Worm (Caenorhabditis elegans) whole organism, L1 larva: ENCODE measurements around the gene eef-1A.1.
A peak's percentile ranks its signal among the peaks of the same experiment; 100 is the strongest.

Experiments
- C04F5.9 ChIP-seq: sonication (generic microtip); optimal IDR thresholded peaks from 2 replicates; lab custom pipeline; 2016; ENCODE audit warnings: missing genetic modification characterization, missing compliant biosample characterization
- C16A3.4 ChIP-seq: fragments of 150-350 bp; optimal IDR thresholded peaks from 2 replicates; lab custom pipeline; 2014; ENCODE audit warnings: missing biosample characterization, missing genetic modification characterization
- F16B12.6 ChIP-seq: fragments of 150-350 bp; optimal IDR thresholded peaks from 2 replicates; lab custom pipeline; 2014; ENCODE audit warnings: missing biosample characterization, missing genetic modification characterization
- Y116A8C.19 ChIP-seq: sonication (generic microtip); optimal IDR thresholded peaks from 2 replicates; lab custom pipeline; 2016; ENCODE audit warnings: missing compliant biosample characterization, missing genetic modification characterization, borderline replicate concordance
- alr-1 ChIP-seq: fragments of 200-800 bp; sonication (Bioruptor generic); optimal IDR thresholded peaks from 2 replicates; lab custom pipeline; 2018; ENCODE audit warnings: borderline replicate concordance, mild to moderate bottlenecking, missing genetic modification characterization, missing compliant biosample characterization
- ama-1 ChIP-seq: fragments of 150-350 bp; optimal IDR thresholded peaks from 2 replicates; lab custom pipeline; 2014
- ceh-63 ChIP-seq: fragments of 200-800 bp; sonication (Bioruptor generic); optimal IDR thresholded peaks from 2 replicates; lab custom pipeline; 2018; ENCODE audit warnings: mild to moderate bottlenecking, missing genetic modification characterization, missing compliant biosample characterization
- ceh-8 ChIP-seq: fragments of 200-800 bp; sonication (Bioruptor generic); optimal IDR thresholded peaks from 2 replicates; lab custom pipeline; 2018; ENCODE audit warnings: mild to moderate bottlenecking, missing genetic modification characterization, moderate library complexity, missing compliant biosample characterization
- ceh-82 ChIP-seq, 3 experiments: fragments of 150-350 bp in 1 of 3; sonication (generic microtip) in 2 of 3; optimal IDR thresholded peaks; 2 replicates each; lab custom pipeline; 2014 to 2017; ENCODE audit warnings: missing biosample characterization in 3 of 3, missing genetic modification characterization in 3 of 3
- ceh-88 ChIP-seq: fragments of 200-800 bp; sonication (Bioruptor generic); IDR thresholded peaks from 2 replicates; pipeline ENCODE4 v1.3.6; 2022; ENCODE audit warnings: missing genetic modification characterization, missing compliant biosample characterization
- ceh-90 ChIP-seq: sonication (generic microtip); optimal IDR thresholded peaks from 2 replicates; lab custom pipeline; 2016; ENCODE audit warnings: missing genetic modification characterization, missing compliant biosample characterization
- dpl-1 ChIP-seq, 3 experiments: fragments of 150-350 bp in 2 of 3; sonication (generic microtip) in 1 of 3; optimal IDR thresholded peaks; 2 replicates each; lab custom pipeline; 2014 to 2017; ENCODE audit warnings: missing biosample characterization in 3 of 3, missing genetic modification characterization in 3 of 3, missing genetic modification reagents in 3 of 3
- dsc-1 ChIP-seq: sonication (generic microtip); optimal IDR thresholded peaks from 2 replicates; lab custom pipeline; 2016; ENCODE audit warnings: mild to moderate bottlenecking, missing genetic modification characterization, missing compliant biosample characterization
- efl-1 ChIP-seq, 4 experiments: fragments of 150-350 bp; optimal IDR thresholded peaks in 3 of 4; peaks in 1 of 4; 1 replicate in 1 of 4; 2 replicates in 3 of 4; lab custom pipeline; 2014; ENCODE audit warnings: missing biosample characterization in 2 of 4, missing genetic modification characterization in 2 of 4, missing genetic modification reagents in 2 of 4
- efl-3 ChIP-seq: fragments of 200-800 bp; sonication (Bioruptor generic); optimal IDR thresholded peaks from 2 replicates; lab custom pipeline; 2018; ENCODE audit warnings: mild to moderate bottlenecking, missing genetic modification characterization, missing compliant biosample characterization
- elt-2 ChIP-seq: sonication (generic microtip); optimal IDR thresholded peaks from 2 replicates; lab custom pipeline; 2016; ENCODE audit warnings: missing genetic modification characterization, mild to moderate bottlenecking, inconsistent platforms, missing compliant biosample characterization, missing genetic modification reagents
- elt-3 ChIP-seq, 6 experiments: fragments of 150-350 bp in 1 of 6; sonication (generic microtip); optimal IDR thresholded peaks; 2 replicates each; lab custom pipeline; 2017 to 2018; ENCODE audit warnings: missing biosample characterization in 6 of 6, missing genetic modification characterization in 6 of 6, inconsistent platforms in 1 of 6
- fkh-10 ChIP-seq: sonication (generic microtip); optimal IDR thresholded peaks from 2 replicates; lab custom pipeline; 2017; ENCODE audit warnings: missing biosample characterization, missing genetic modification reagents, missing genetic modification characterization
- hpl-2 ChIP-seq: fragments of 150-350 bp; optimal IDR thresholded peaks from 2 replicates; lab custom pipeline; 2014; ENCODE audit warnings: missing biosample characterization, missing genetic modification reagents, missing genetic modification characterization
- isw-1 ChIP-seq: fragments of 200-800 bp; sonication (Bioruptor generic); IDR thresholded peaks from 2 replicates; pipeline ENCODE4 v1.3.6; 2022; ENCODE audit warnings: missing genetic modification characterization, missing compliant biosample characterization
- jun-1 ChIP-seq: fragments of 150-350 bp; optimal IDR thresholded peaks from 2 replicates; lab custom pipeline; 2014; ENCODE audit warnings: missing biosample characterization, missing genetic modification reagents, missing genetic modification characterization
- lin-13 ChIP-seq: fragments of 150-350 bp; optimal IDR thresholded peaks from 2 replicates; lab custom pipeline; 2014; ENCODE audit warnings: missing biosample characterization, missing genetic modification reagents, missing genetic modification characterization
- lin-14 ChIP-seq: fragments of 200-800 bp; sonication (Bioruptor generic); optimal IDR thresholded peaks from 2 replicates; lab custom pipeline; 2018; ENCODE audit warnings: mild to moderate bottlenecking, missing genetic modification characterization, moderate library complexity, missing compliant biosample characterization
- lin-35 ChIP-seq, 2 experiments: fragments of 150-350 bp; optimal IDR thresholded peaks; 2 replicates each; lab custom pipeline; 2014; ENCODE audit warnings: missing biosample characterization in 2 of 2, missing genetic modification characterization in 2 of 2, missing genetic modification reagents in 2 of 2
- lir-3 ChIP-seq: sonication (generic microtip); optimal IDR thresholded peaks from 2 replicates; lab custom pipeline; 2016; ENCODE audit warnings: mild to moderate bottlenecking, missing genetic modification characterization, moderate library complexity, missing compliant biosample characterization; ENCODE audit not compliant: poor library complexity
- mab-9 ChIP-seq: fragments of 200-800 bp; sonication (Bioruptor generic); IDR thresholded peaks from 2 replicates; pipeline ENCODE4 v1.3.6; 2022; ENCODE audit warnings: missing genetic modification reagents, missing genetic modification characterization, missing compliant biosample characterization
- mef-2 ChIP-seq: fragments of 150-350 bp; optimal IDR thresholded peaks from 2 replicates; lab custom pipeline; 2014; ENCODE audit warnings: missing biosample characterization, missing genetic modification characterization
- mep-1 ChIP-seq: fragments of 150-350 bp; optimal IDR thresholded peaks from 2 replicates; lab custom pipeline; 2014; ENCODE audit warnings: missing biosample characterization, missing genetic modification characterization
- nhr-12 ChIP-seq: sonication (generic microtip); optimal IDR thresholded peaks from 2 replicates; lab custom pipeline; 2017; ENCODE audit warnings: missing biosample characterization, missing genetic modification characterization
- nhr-28 ChIP-seq: fragments of 150-350 bp; optimal IDR thresholded peaks from 2 replicates; lab custom pipeline; 2014; ENCODE audit warnings: missing biosample characterization, missing genetic modification characterization
- nhr-47 ChIP-seq: sonication (generic microtip); optimal IDR thresholded peaks from 2 replicates; lab custom pipeline; 2016; ENCODE audit warnings: mild to moderate bottlenecking, missing genetic modification characterization, moderate library complexity, missing compliant biosample characterization
- nhr-71 ChIP-seq: sonication (generic microtip); optimal IDR thresholded peaks from 2 replicates; lab custom pipeline; 2016; ENCODE audit warnings: mild to moderate bottlenecking, missing genetic modification characterization, moderate library complexity, missing compliant biosample characterization
- nhr-77 ChIP-seq: fragments of 150-350 bp; optimal IDR thresholded peaks from 2 replicates; lab custom pipeline; 2014; ENCODE audit warnings: missing biosample characterization, missing genetic modification characterization
- nhr-84 ChIP-seq: sonication (generic microtip); optimal IDR thresholded peaks from 2 replicates; lab custom pipeline; 2017; ENCODE audit warnings: missing biosample characterization, missing genetic modification characterization
- pax-3 ChIP-seq: fragments of 200-800 bp; sonication (Bioruptor generic); optimal IDR thresholded peaks from 2 replicates; lab custom pipeline; 2018; ENCODE audit warnings: mild to moderate bottlenecking, missing genetic modification characterization, moderate library complexity, missing compliant biosample characterization
- pqm-1 ChIP-seq: sonication (generic microtip); optimal IDR thresholded peaks from 3 replicates; lab custom pipeline; 2017; ENCODE audit warnings: missing biosample characterization, missing genetic modification characterization
- skn-1 ChIP-seq: fragments of 150-350 bp; optimal IDR thresholded peaks from 2 replicates; lab custom pipeline; 2014; ENCODE audit warnings: missing biosample characterization, missing genetic modification characterization
- snu-23 ChIP-seq: sonication (generic microtip); optimal IDR thresholded peaks from 2 replicates; lab custom pipeline; 2016; ENCODE audit warnings: missing genetic modification characterization, missing compliant biosample characterization
- swsn-7 ChIP-seq: sonication (generic microtip); optimal IDR thresholded peaks from 2 replicates; lab custom pipeline; 2016; ENCODE audit warnings: missing genetic modification characterization, missing compliant biosample characterization
- unc-130 ChIP-seq: fragments of 150-350 bp; optimal IDR thresholded peaks from 2 replicates; lab custom pipeline; 2017; ENCODE audit warnings: missing biosample characterization, missing genetic modification characterization, inconsistent platforms
- unc-30 ChIP-seq: sonication (generic microtip); optimal IDR thresholded peaks from 2 replicates; lab custom pipeline; 2017; ENCODE audit warnings: missing biosample characterization, missing genetic modification characterization
- unc-62 ChIP-seq: fragments of 150-350 bp; optimal IDR thresholded peaks from 2 replicates; lab custom pipeline; 2014; ENCODE audit warnings: missing biosample characterization, missing genetic modification reagents, missing genetic modification characterization
- unc-98 ChIP-seq: fragments of 200-800 bp; sonication (Bioruptor generic); IDR thresholded peaks from 2 replicates; pipeline ENCODE4 v1.3.6; 2022; ENCODE audit warnings: missing genetic modification characterization, missing compliant biosample characterization
- vab-15 ChIP-seq: sonication (generic microtip); optimal IDR thresholded peaks from 2 replicates; lab custom pipeline; 2017; ENCODE audit warnings: missing genotype, mild to moderate bottlenecking, missing genetic modification characterization, missing compliant biosample characterization
- xbp-1 ChIP-seq: sonication (generic microtip); optimal IDR thresholded peaks from 2 replicates; lab custom pipeline; 2016; ENCODE audit warnings: missing genetic modification characterization, missing compliant biosample characterization
- zip-4 ChIP-seq: fragments of 200-800 bp; sonication (Bioruptor generic); optimal IDR thresholded peaks from 2 replicates; lab custom pipeline; 2018; ENCODE audit warnings: mild to moderate bottlenecking, missing genetic modification characterization, moderate library complexity, missing compliant biosample characterization
- ztf-11 ChIP-seq, 2 experiments: sonication (generic microtip); optimal IDR thresholded peaks; 2 replicates each; lab custom pipeline; 2016 to 2017; ENCODE audit warnings: missing genetic modification characterization in 2 of 2, missing biosample characterization in 1 of 2, missing compliant biosample characterization in 1 of 2

Gene eef-1A.1

DNA sequence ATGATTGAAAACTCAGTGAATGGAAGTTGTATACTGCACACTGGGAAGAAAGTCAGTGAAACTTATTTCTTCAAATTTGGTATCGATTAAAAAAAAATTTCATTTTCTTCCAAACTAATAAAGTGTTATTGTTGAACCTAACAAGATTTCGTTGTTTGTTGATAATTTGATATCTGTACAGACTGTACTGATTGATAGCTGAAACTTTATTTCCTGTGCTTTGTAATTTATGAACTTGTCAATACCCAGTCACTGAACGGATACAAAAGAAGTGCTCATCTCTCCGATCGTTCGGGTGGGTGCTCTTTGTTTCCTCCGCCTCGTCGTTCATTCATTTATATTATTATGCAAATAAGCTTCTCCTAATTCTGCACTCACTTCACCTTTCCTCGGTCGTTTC, 2.4 kb downstream of the eef-1A.1 start, which contains the start of gene F31E3.12:
F31E3.12 (plus strand) TSS at position 301 of the 400 bp plus-strand sequence.
- no peak for TF ChIP-seq unc-30 (tag; lab: Kevin White, UChicago)
- no peak for TF ChIP-seq nhr-12 (tag; lab: Kevin White, UChicago)
- no peak for TF ChIP-seq unc-62
- TF ChIP-seq hpl-2 (GFP tag; lab: Kevin White, UChicago): no peak
- TF ChIP-seq lin-35 (GFP tag; optimal IDR thresholded peaks at IDR 0.05; lab: Kevin White, UChicago): no peak
- TF ChIP-seq nhr-77 (tag; lab: Kevin White, UChicago): no peak
- TF ChIP-seq elt-3 (tag; optimal IDR thresholded peaks at IDR 0.05; lab: Kevin White, UChicago): no peak
- no peak for TF ChIP-seq nhr-28
- no peak for TF ChIP-seq efl-1 (optimal IDR thresholded peaks at IDR 0.05; lab: Kevin White, UChicago)
- TF ChIP-seq efl-1 (GFP tag; optimal IDR thresholded peaks at IDR 0.05 in 1 of 2; lab: Kevin White, UChicago): no peak
- no peak for TF ChIP-seq ceh-63
- no peak for TF ChIP-seq nhr-71
- no peak for TF ChIP-seq ceh-8
- TF ChIP-seq efl-3: no peak
- TF ChIP-seq C16A3.4: no peak
- TF ChIP-seq, all 84 proteins: peak for 0

DNA sequence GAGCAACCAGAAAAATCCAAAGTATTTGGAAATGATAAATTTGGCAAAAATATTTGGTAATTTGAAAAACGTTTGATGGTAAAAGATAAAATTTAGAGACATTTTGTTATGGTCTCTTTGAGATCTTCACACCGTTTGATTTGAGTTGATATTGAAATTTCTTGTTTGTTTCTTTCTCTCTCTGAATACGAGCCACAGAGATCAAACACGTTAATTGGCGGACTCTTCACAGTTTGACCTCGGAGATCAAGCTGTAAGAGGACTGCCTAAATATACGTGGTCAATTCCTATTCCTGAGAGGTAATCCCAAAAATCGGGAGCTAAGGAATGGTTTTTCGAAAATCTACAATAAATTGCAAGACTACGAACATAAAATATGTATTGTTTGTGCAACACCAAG, 2.9 kb downstream of the eef-1A.1 start:
- no peak for TF ChIP-seq F16B12.6 (tag; lab: Kevin White, UChicago)
- no peak for TF ChIP-seq nhr-84 (tag; lab: Kevin White, UChicago)
- no peak for TF ChIP-seq jun-1 (tag; lab: Kevin White, UChicago)
- no peak for TF ChIP-seq dpl-1 (GFP tag; optimal IDR thresholded peaks at IDR 0.05; lab: Kevin White, UChicago)
- no peak for TF ChIP-seq unc-98

DNA sequence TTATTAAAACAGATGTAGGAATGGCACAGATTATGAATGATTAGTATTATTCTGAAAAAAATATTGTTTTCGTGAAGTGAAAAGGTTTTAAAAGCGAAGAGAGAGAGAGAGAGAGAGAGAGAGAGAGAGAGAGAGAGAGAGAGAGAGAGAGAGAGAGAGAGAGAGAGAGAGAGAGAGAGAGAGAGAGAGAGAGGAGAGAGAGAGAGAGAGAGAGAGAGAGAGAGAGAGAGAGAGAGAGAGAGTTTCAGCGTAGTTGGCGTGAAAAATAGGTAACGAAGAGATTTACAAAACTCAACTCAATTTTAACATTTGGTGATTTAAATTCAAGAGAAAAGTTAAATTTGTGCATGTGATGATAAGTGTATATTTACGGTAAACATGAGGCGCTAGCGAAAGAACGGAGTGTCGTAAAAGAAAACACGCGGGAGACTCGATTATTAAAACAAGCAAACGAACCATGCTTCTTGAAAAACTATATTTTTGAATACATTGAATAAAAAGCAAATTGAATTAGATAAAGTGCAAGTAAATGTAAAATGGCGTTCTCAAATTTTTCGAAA, 3.4 kb downstream of the eef-1A.1 start, which contains the start of gene panl-2:
panl-2 (minus strand) TSS at position 51 of the 560 bp plus-strand sequence.
- TF ChIP-seq pqm-1 (tag; lab: Kevin White, UChicago): no peak
- no peak for TF ChIP-seq ceh-88 (GFP tag; lab: Robert Waterston, UW)
- peak; percentile 42 for TF ChIP-seq C04F5.9
- TF ChIP-seq ceh-90 (tag; lab: Kevin White, UChicago): no peak
- peak; percentile 23 for TF ChIP-seq swsn-7 (tag; lab: Kevin White, UChicago)
- TF ChIP-seq Y116A8C.19: no peak
- TF ChIP-seq fkh-10 (GFP tag; lab: Kevin White, UChicago): no peak
- peak; percentile 30 for TF ChIP-seq lin-14 (GFP tag; lab: Kevin White, UChicago)
- no peak for TF ChIP-seq hpl-2 (GFP tag; lab: Kevin White, UChicago)
- TF ChIP-seq unc-62: no peak
- TF ChIP-seq vab-15 (tag; lab: Kevin White, UChicago): no peak
- TF ChIP-seq zip-4: no peak
- TF ChIP-seq C16A3.4: peak; percentile 54
- TF ChIP-seq xbp-1 (tag; lab: Kevin White, UChicago): peak; percentile 36
- no peak for TF ChIP-seq mef-2 (tag; lab: Kevin White, UChicago)
- TF ChIP-seq elt-2 (tag; lab: Kevin White, UChicago): no peak
- peak; percentile 34 for TF ChIP-seq isw-1
- TF ChIP-seq lin-13 (GFP tag; lab: Kevin White, UChicago): peak; percentile 12
- TF ChIP-seq efl-1 (optimal IDR thresholded peaks at IDR 0.05; lab: Kevin White, UChicago): peak; percentile 91 to 95
- TF ChIP-seq efl-1 (GFP tag; optimal IDR thresholded peaks at IDR 0.05 in 1 of 2; lab: Kevin White, UChicago): peak; percentile 90 to 99
- TF ChIP-seq alr-1: no peak
- TF ChIP-seq skn-1 (tag; lab: Kevin White, UChicago): peak; percentile 51
- TF ChIP-seq nhr-47 (tag; lab: Kevin White, UChicago): peak; percentile 42
- no peak for TF ChIP-seq pax-3 (tag; lab: Kevin White, UChicago)
- no peak for TF ChIP-seq unc-130 (tag; lab: Kevin White, UChicago)
- TF ChIP-seq efl-3: no peak
- peak; percentile 90 to 95 for TF ChIP-seq lin-35 (GFP tag; optimal IDR thresholded peaks at IDR 0.05; lab: Kevin White, UChicago)
- no peak for TF ChIP-seq mab-9 (GFP tag; lab: Robert Waterston, UW)
- peak; percentile 24 for TF ChIP-seq F16B12.6 (tag; lab: Kevin White, UChicago)
- TF ChIP-seq dsc-1 (tag; lab: Kevin White, UChicago): no peak
- TF ChIP-seq ztf-11 (tag; optimal IDR thresholded peaks at IDR 0.05; lab: Kevin White, UChicago): no peak
- TF ChIP-seq snu-23 (GFP tag; lab: Kevin White, UChicago): peak; percentile 53
- peak; percentile 16 for TF ChIP-seq mep-1 (tag; lab: Kevin White, UChicago)
- peak in 2 of 3 experiments; percentile 4 to 30 for TF ChIP-seq ceh-82 (tag; optimal IDR thresholded peaks at IDR 0.05; lab: Kevin White, UChicago)
- TF ChIP-seq ama-1 (lab: Kevin White, UChicago): no peak
- TF ChIP-seq lir-3 (tag; lab: Kevin White, UChicago): no peak
- TF ChIP-seq jun-1 (tag; lab: Kevin White, UChicago): no peak
